Fruit fly (Drosophila melanogaster) whole organism, embryonic: ENCODE results near the gene CG15530.
A peak's percentile ranks its signal among the peaks of the same experiment; 100 is the strongest.

Source experiments
- Ada2b ChIP-seq: fragments of 200-800 bp; sonication (Bioruptor generic); IDR thresholded peaks from 2 replicates; pipeline ENCODE4 v1.3.6; 2022; ENCODE audit warnings: missing biosample characterization, missing genetic modification characterization
- Atf6 ChIP-seq: fragments of 200-800 bp; sonication (Bioruptor generic); IDR thresholded peaks from 2 replicates; pipeline ENCODE4 v1.3.6; 2022; ENCODE audit warnings: missing biosample characterization, missing genetic modification characterization
- Bdp1 ChIP-seq: fragments of 200-800 bp; sonication (Bioruptor generic); optimal IDR thresholded peaks from 3 replicates; lab custom pipeline; 2016; ENCODE audit warnings: missing biosample characterization, missing genetic modification characterization
- CG11398 ChIP-seq: fragments of 200-800 bp; sonication (Bioruptor generic); optimal IDR thresholded peaks from 2 replicates; lab custom pipeline; 2016; ENCODE audit warnings: missing biosample characterization, missing genetic modification characterization
- CG11723 ChIP-seq: fragments of 200-800 bp; sonication (Bioruptor generic); optimal IDR thresholded peaks from 2 replicates; lab custom pipeline; 2017; ENCODE audit warnings: missing biosample characterization, mild to moderate bottlenecking, missing genetic modification characterization
- CG12104 ChIP-seq: fragments of 200-800 bp; sonication (Bioruptor generic); optimal IDR thresholded peaks from 3 replicates; lab custom pipeline; 2016; ENCODE audit warnings: missing biosample characterization, missing genetic modification characterization
- CG13287 ChIP-seq: fragments of 200-800 bp; sonication (Bioruptor generic); IDR thresholded peaks from 2 replicates; pipeline ENCODE4 v1.3.6; 2022; ENCODE audit warnings: missing biosample characterization, missing genetic modification characterization; ENCODE audit not compliant: partially characterized antibody
- CG15514 ChIP-seq: fragments of 200-800 bp; sonication (Bioruptor generic); optimal IDR thresholded peaks from 3 replicates; lab custom pipeline; 2017; ENCODE audit warnings: missing biosample characterization, missing genetic modification characterization, mild to moderate bottlenecking, moderate library complexity, missing genetic modification reagents
- CG16815 ChIP-seq: fragments of 200-800 bp; sonication (Bioruptor generic); optimal IDR thresholded peaks from 3 replicates; lab custom pipeline; 2017; ENCODE audit warnings: missing biosample characterization, mild to moderate bottlenecking, missing genetic modification characterization
- CG17568 ChIP-seq: fragments of 200-800 bp; sonication (Bioruptor generic); optimal IDR thresholded peaks from 2 replicates; lab custom pipeline; 2018; ENCODE audit warnings: missing biosample characterization, mild to moderate bottlenecking, missing genetic modification characterization, moderate library complexity
- CG17912 ChIP-seq: fragments of 200-800 bp; sonication (Bioruptor generic); optimal IDR thresholded peaks from 2 replicates; lab custom pipeline; 2018; ENCODE audit warnings: missing biosample characterization, mild to moderate bottlenecking, missing genetic modification characterization
- CG30431 ChIP-seq: fragments of 200-800 bp; sonication (Bioruptor generic); optimal IDR thresholded peaks from 2 replicates; lab custom pipeline; 2017; ENCODE audit warnings: missing biosample characterization, missing genetic modification characterization
- CG32532 ChIP-seq: fragments of 200-800 bp; sonication (Bioruptor generic); IDR thresholded peaks from 2 replicates; pipeline ENCODE4 v1.3.6; 2022; ENCODE audit warnings: missing biosample characterization, missing genetic modification characterization
- CG7987 ChIP-seq: fragments of 200-800 bp; sonication (Bioruptor generic); optimal IDR thresholded peaks from 2 replicates; lab custom pipeline; 2018; ENCODE audit warnings: missing biosample characterization, mild to moderate bottlenecking, missing genetic modification characterization, moderate library complexity
- CG8359 ChIP-seq: fragments of 200-800 bp; sonication (Bioruptor generic); optimal IDR thresholded peaks from 2 replicates; lab custom pipeline; 2017; ENCODE audit warnings: missing biosample characterization, mild to moderate bottlenecking, missing genetic modification characterization, borderline replicate concordance
- Dek ChIP-seq: fragments of 200-800 bp; sonication (Bioruptor generic); optimal IDR thresholded peaks from 3 replicates; lab custom pipeline; 2019; ENCODE audit warnings: missing biosample characterization, mild to moderate bottlenecking, missing genetic modification characterization, moderate library complexity
- Dfd ChIP-seq, 2 experiments: fragments of >200 bp; optimal IDR thresholded peaks; 2 replicates each; lab custom pipeline; 2017; ENCODE audit warnings: missing biosample characterization in 2 of 2, missing genetic modification characterization in 2 of 2
- H15 ChIP-seq: fragments of 200-800 bp; sonication (Bioruptor generic); IDR thresholded peaks from 3 replicates; pipeline ENCODE4 v1.3.6; 2022; ENCODE audit warnings: missing biosample characterization, missing genetic modification characterization
- MESR4 ChIP-seq: fragments of 200-800 bp; sonication (Bioruptor generic); optimal IDR thresholded peaks from 2 replicates; lab custom pipeline; 2018; ENCODE audit warnings: missing biosample characterization, mild to moderate bottlenecking, missing genetic modification characterization, moderate library complexity
- MTF-1 ChIP-seq: fragments of 200-800 bp; sonication (Bioruptor generic); optimal IDR thresholded peaks from 2 replicates; lab custom pipeline; 2018; ENCODE audit warnings: missing biosample characterization, mild to moderate bottlenecking, missing genetic modification characterization, borderline replicate concordance
- Max ChIP-seq: fragments of 200-800 bp; sonication (Bioruptor generic); optimal IDR thresholded peaks from 2 replicates; lab custom pipeline; 2016; ENCODE audit warnings: missing biosample characterization, mild to moderate bottlenecking, missing genetic modification characterization
- Mrtf ChIP-seq: fragments of 200-800 bp; sonication (Bioruptor generic); IDR thresholded peaks from 3 replicates; pipeline ENCODE4 v1.3.6; 2022; ENCODE audit warnings: missing biosample characterization, missing genetic modification characterization
- NC2β ChIP-seq: fragments of 200-800 bp; sonication (Bioruptor generic); optimal IDR thresholded peaks from 2 replicates; lab custom pipeline; 2016; ENCODE audit warnings: missing biosample characterization, missing genetic modification characterization
- Pdp1 ChIP-seq, 2 experiments: fragments of 200-800 bp; sonication (Bioruptor generic); optimal IDR thresholded peaks; 3 replicates each; lab custom pipeline; 2016; ENCODE audit warnings: missing biosample characterization in 2 of 2, missing genetic modification characterization in 2 of 2, mild to moderate bottlenecking in 1 of 2, moderate library complexity in 1 of 2
- Poxn ChIP-seq: fragments of 200-800 bp; sonication (Bioruptor generic); IDR thresholded peaks from 2 replicates; pipeline ENCODE4 v1.3.6; 2022; ENCODE audit warnings: missing biosample characterization, missing genetic modification characterization
- Usf ChIP-seq: fragments of 200-800 bp; sonication (Bioruptor generic); optimal IDR thresholded peaks from 2 replicates; lab custom pipeline; 2017; ENCODE audit warnings: missing genotype, missing biosample characterization, missing genetic modification characterization
- ara ChIP-seq: fragments of 200-800 bp; sonication (Bioruptor generic); IDR thresholded peaks from 2 replicates; pipeline ENCODE4 v1.3.6; 2022; ENCODE audit warnings: missing biosample characterization, missing genetic modification characterization
- bab2 ChIP-seq: fragments of 200-800 bp; sonication (Bioruptor generic); optimal IDR thresholded peaks from 2 replicates; lab custom pipeline; 2016; ENCODE audit warnings: missing biosample characterization, missing genetic modification characterization
- bsh ChIP-seq, 2 experiments: fragments of 200-800 bp; sonication (Bioruptor generic); optimal IDR thresholded peaks; 2 replicates each; lab custom pipeline; 2017 to 2018; ENCODE audit warnings: mild to moderate bottlenecking in 2 of 2, missing biosample characterization in 2 of 2, missing genetic modification characterization in 2 of 2, moderate library complexity in 1 of 2
- cato ChIP-seq: fragments of 200-800 bp; sonication (Bioruptor generic); optimal IDR thresholded peaks from 2 replicates; lab custom pipeline; 2016; ENCODE audit warnings: missing biosample characterization, missing genetic modification characterization, borderline replicate concordance
- dati ChIP-seq: fragments of 200-800 bp; sonication (Bioruptor generic); IDR thresholded peaks from 2 replicates; pipeline ENCODE4 v1.3.6; 2022; ENCODE audit warnings: missing biosample characterization, missing genetic modification characterization
- dimm ChIP-seq: fragments of 200-800 bp; sonication (Bioruptor generic); IDR thresholded peaks from 2 replicates; pipeline ENCODE4 v1.3.6; 2022; ENCODE audit warnings: missing biosample characterization, missing genetic modification characterization
- fd102C ChIP-seq: fragments of 200-800 bp; sonication (Bioruptor generic); optimal IDR thresholded peaks from 2 replicates; lab custom pipeline; 2018; ENCODE audit warnings: missing biosample characterization, mild to moderate bottlenecking, missing genetic modification characterization, moderate library complexity
- gem ChIP-seq: fragments of 200-800 bp; sonication (Bioruptor generic); optimal IDR thresholded peaks from 2 replicates; lab custom pipeline; 2019; ENCODE audit warnings: missing biosample characterization, mild to moderate bottlenecking, missing genetic modification characterization, moderate library complexity
- grau ChIP-seq: fragments of 200-800 bp; optimal IDR thresholded peaks from 3 replicates; lab custom pipeline; 2019; ENCODE audit warnings: missing biosample characterization, mild to moderate bottlenecking, missing genetic modification characterization, moderate library complexity
- kah ChIP-seq: fragments of 200-800 bp; sonication (Bioruptor generic); optimal IDR thresholded peaks from 2 replicates; lab custom pipeline; 2018; ENCODE audit warnings: missing biosample characterization, mild to moderate bottlenecking, missing genetic modification characterization
- lola ChIP-seq, 3 experiments: fragments of >200 bp in 2 of 3; fragments of 200-800 bp in 1 of 3; sonication (Bioruptor generic) in 1 of 3; optimal IDR thresholded peaks; 2 replicates each; lab custom pipeline; 2017 to 2019; ENCODE audit warnings: missing biosample characterization in 3 of 3, missing genetic modification characterization in 3 of 3, mild to moderate bottlenecking in 1 of 3, moderate library complexity in 1 of 3
- nom ChIP-seq: fragments of 200-800 bp; sonication (Bioruptor generic); optimal IDR thresholded peaks from 2 replicates; lab custom pipeline; 2017; ENCODE audit warnings: missing biosample characterization, missing genetic modification characterization, mild to moderate bottlenecking, moderate library complexity, missing genetic modification reagents
- onecut ChIP-seq: fragments of 200-800 bp; sonication (Bioruptor generic); IDR thresholded peaks from 2 replicates; pipeline ENCODE4 v1.3.6; 2022; ENCODE audit warnings: missing biosample characterization, missing genetic modification characterization
- otp ChIP-seq: fragments of 200-800 bp; sonication (Bioruptor generic); IDR thresholded peaks from 3 replicates; pipeline ENCODE4, ENCODE4 v1.3.6; 2022; ENCODE audit warnings: missing biosample characterization, missing genetic modification characterization
- p53 ChIP-seq: fragments of 200-800 bp; sonication (Bioruptor generic); optimal IDR thresholded peaks from 2 replicates; lab custom pipeline; 2016; ENCODE audit warnings: missing biosample characterization, missing genetic modification characterization
- pan ChIP-seq, 4 experiments: fragments of >200 bp in 3 of 4; fragments of 200-800 bp in 1 of 4; sonication (Bioruptor generic) in 1 of 4; optimal IDR thresholded peaks in 3 of 4; IDR thresholded peaks in 1 of 4; 2 replicates each; pipeline versions ENCODE4 v1.3.6 to Lab custom; 2017 to 2022; ENCODE audit warnings: missing biosample characterization in 2 of 4, missing genetic modification characterization in 2 of 4, mixed read lengths in 1 of 4
- scrt ChIP-seq: fragments of 200-800 bp; sonication (Bioruptor generic); optimal IDR thresholded peaks from 2 replicates; lab custom pipeline; 2018; ENCODE audit warnings: missing biosample characterization, mild to moderate bottlenecking, missing genetic modification characterization, moderate library complexity
- sd ChIP-seq: fragments of 200-800 bp; sonication (Bioruptor generic); optimal IDR thresholded peaks from 3 replicates; lab custom pipeline; 2018; ENCODE audit warnings: missing biosample characterization, mild to moderate bottlenecking, missing genetic modification characterization, moderate library complexity
- seq ChIP-seq: fragments of 200-800 bp; sonication (Bioruptor generic); IDR thresholded peaks from 2 replicates; pipeline ENCODE4 v1.3.6; 2022; ENCODE audit warnings: missing biosample characterization, missing genetic modification characterization
- toy ChIP-seq: fragments of 200-800 bp; sonication (Bioruptor generic); IDR thresholded peaks from 2 replicates; pipeline ENCODE4 v1.3.6; 2022; ENCODE audit warnings: missing biosample characterization, missing genetic modification characterization

CG15530 gene

DNA sequence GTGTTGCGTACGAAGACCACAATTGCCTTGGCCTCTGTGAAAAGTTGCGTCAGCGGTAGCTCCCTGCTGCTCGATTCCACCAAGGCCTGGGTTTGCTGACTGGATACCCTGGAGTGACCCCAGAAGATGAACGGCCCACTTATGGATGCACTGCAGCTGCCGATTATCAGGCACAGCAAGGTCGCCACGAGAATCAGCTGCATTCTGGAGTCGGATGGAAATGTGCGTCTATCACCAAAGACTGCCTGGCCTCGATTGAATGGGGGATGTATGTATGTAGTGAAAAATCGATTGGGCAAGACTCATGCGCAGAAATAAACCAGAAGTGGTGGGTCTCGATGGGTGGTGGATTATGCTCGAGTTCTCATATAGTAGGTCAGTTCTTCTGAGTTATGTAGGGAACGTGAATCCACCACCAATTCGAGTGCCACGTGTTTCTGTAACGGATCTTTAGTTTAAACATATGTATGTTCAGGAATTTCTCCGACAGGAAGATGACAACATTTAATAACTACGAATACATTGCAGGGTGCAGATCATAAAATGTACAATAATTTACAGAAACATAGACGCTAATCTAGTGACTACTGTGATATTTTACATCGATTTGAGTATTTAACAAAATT lies 11.4 kb upstream of the CG15530 start, which contains the start of gene VhaAC45RP (continued):
- TF ChIP-seq bsh (GFP tag; optimal IDR thresholded peaks at IDR 0.05; lab: Kevin White, UChicago) (no peak), CG16815 (no peak), dimm (GFP tag; lab: Robert Waterston, UW) (no peak), NC2β (GFP tag; lab: Kevin White, UChicago) (no peak), CG17912 (GFP tag; lab: Kevin White, UChicago) (no peak), grau (tag; lab: Kevin White, UChicago) (no peak), CG12104 (no peak), ara (no peak), H15 (no peak), Poxn (GFP tag; lab: Robert Waterston, UW) (no peak), sd (tag; lab: Kevin White, UChicago) (peak; percentile 86), Pdp1 (GFP tag; optimal IDR thresholded peaks at IDR 0.05; lab: Kevin White, UChicago) (peak in 1 of 2 experiments; percentile 20), MESR4 (GFP tag; lab: Kevin White, UChicago) (peak; percentile 74), nom (GFP tag; lab: Kevin White, UChicago) (no peak), kah (GFP tag; lab: Kevin White, UChicago) (no peak), Mrtf (GFP tag; lab: Robert Waterston, UW) (no peak), Ada2b (GFP tag; lab: Robert Waterston, UW) (no peak), CG7987 (no peak), Usf (GFP tag; lab: Kevin White, UChicago) (no peak), Dfd (GFP tag; optimal IDR thresholded peaks at IDR 0.05; lab: Kevin White, UChicago) (no peak), otp (GFP tag; lab: Robert Waterston, UW) (no peak), seq (GFP tag; lab: Robert Waterston, UW) (peak; percentile 44; the same call in 1 of the 2 replicates), pan (optimal IDR thresholded peaks at IDR 0.05; lab: Kevin White, UChicago) (no peak), pan (GFP tag; optimal IDR thresholded peaks at IDR 0.05 in 1 of 2, IDR thresholded peaks at IDR 0.05 in 1 of 2) (no peak), CG15514 (GFP tag; lab: Kevin White, UChicago) (peak; percentile 2), lola (GFP tag; optimal IDR thresholded peaks at IDR 0.05; lab: Kevin White, UChicago) (no peak), CG30431 (GFP tag; lab: Kevin White, UChicago) (no peak), CG13287 (GFP tag; lab: Robert Waterston, UW) (no peak), gem (tag; lab: Kevin White, UChicago) (no peak), Max (GFP tag; lab: Kevin White, UChicago) (peak; percentile 9), fd102C (no peak)

DNA sequence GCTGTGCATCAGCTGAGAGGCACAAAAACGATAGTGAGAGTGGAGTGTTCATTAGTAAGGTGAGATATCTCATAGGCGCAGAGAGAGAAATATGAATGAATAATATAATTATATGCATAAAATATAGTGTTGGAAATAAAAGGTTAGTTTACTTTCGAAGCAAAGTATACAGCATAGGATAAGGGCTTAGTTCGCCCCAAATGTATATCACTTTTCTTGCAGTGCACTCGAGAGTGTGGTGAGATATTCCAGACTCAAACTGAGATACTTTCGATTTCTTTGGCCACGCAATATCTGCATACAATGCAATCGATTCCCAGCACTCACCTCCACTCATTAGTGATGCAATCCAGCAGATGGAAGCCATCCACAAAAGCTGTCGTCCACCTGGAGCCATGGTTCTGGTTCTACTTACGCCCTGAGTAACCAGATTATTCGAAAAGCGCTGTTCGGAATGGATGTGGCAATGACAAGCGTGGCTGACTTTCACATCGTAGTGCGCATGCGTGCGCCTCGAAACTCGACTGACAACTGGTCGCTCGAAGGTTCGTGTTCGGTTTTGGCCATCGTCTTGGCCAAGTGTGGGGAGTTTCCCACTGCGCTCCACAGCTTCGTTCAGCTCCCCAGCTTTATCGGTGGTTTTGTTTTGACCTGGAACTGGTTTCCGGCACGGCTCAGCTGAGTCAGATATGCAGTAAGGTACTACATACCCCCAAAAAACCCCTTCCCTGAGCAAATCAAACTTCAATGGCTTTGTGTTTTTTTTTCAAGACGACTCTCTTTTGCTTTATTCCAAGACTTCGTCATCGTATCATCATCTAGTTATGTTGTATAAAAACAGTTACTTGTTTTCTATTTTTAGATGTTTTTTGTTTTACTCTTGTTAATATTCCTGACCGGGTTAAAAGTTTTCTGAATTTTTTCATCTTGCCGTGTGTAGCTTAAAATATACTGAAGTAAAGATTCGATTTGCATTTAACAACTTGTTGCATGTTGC lies 6.7 kb upstream of the CG15530 start, which contains the start of gene Rsod:
Rsod (minus strand) TSS at position 537 of the 997 bp plus-strand sequence.
- TF ChIP-seq scrt = no peak
- no peak for TF ChIP-seq p53 (GFP tag; lab: Kevin White, UChicago)
- TF ChIP-seq Atf6 = no peak; the same call in 1 of the 2 replicates
- TF ChIP-seq Bdp1 (GFP tag; lab: Kevin White, UChicago) = no peak
- no peak for TF ChIP-seq dati
- peak; percentile 61; the same call in 1 of the 2 replicates for TF ChIP-seq CG32532 (GFP tag; lab: Robert Waterston, UW)
- TF ChIP-seq MTF-1 (GFP tag; lab: Kevin White, UChicago) = no peak
- TF ChIP-seq CG17568 (GFP tag; lab: Kevin White, UChicago) = peak; percentile 31
- TF ChIP-seq otp (GFP tag; lab: Robert Waterston, UW) = peak; percentile 84
- peak; percentile 66 for TF ChIP-seq onecut
- TF ChIP-seq toy (GFP tag; lab: Robert Waterston, UW) = peak; percentile 60
- TF ChIP-seq CG11723 (GFP tag; lab: Kevin White, UChicago) = peak; percentile 36
- TF ChIP-seq bab2 (GFP tag; lab: Kevin White, UChicago) = no peak
- peak; percentile 16 for TF ChIP-seq Dek (tag; lab: Kevin White, UChicago)
- TF ChIP-seq CG8359 (GFP tag; lab: Kevin White, UChicago) = peak; percentile 25
- peak; percentile 13 for TF ChIP-seq cato (GFP tag; lab: Kevin White, UChicago)
- no peak for TF ChIP-seq CG11398
